Fruit fly (Drosophila melanogaster) whole organism, pupa: ENCODE data around the gene mbm.

Source experiments
- CG10348 ChIP-seq: fragments of 200-800 bp; sonication (Bioruptor generic); IDR thresholded peaks from 2 replicates; pipeline ENCODE4 v1.3.6; 2022; ENCODE audit warnings: missing biosample characterization, missing genetic modification characterization
- CG12605 ChIP-seq: fragments of 200-800 bp; sonication (Bioruptor generic); IDR thresholded peaks from 2 replicates; pipeline ENCODE4 v1.3.6; 2022; ENCODE audit warnings: missing biosample characterization, missing genetic modification characterization
- CG13204 ChIP-seq: fragments of 200-800 bp; sonication (Bioruptor generic); optimal IDR thresholded peaks from 2 replicates; lab custom pipeline; 2018; ENCODE audit warnings: missing biosample characterization, mild to moderate bottlenecking, missing genetic modification characterization, moderate library complexity
- CG14655 ChIP-seq: fragments of 200-800 bp; sonication (Bioruptor generic); optimal IDR thresholded peaks from 3 replicates; lab custom pipeline; 2017; ENCODE audit warnings: mild to moderate bottlenecking, missing biosample characterization, missing genetic modification reagents, missing genetic modification characterization
- CG15710 ChIP-seq: fragments of 200-800 bp; sonication (Bioruptor generic); optimal IDR thresholded peaks from 2 replicates; lab custom pipeline; 2018; ENCODE audit warnings: missing biosample characterization, mild to moderate bottlenecking, missing genetic modification characterization, moderate library complexity
- CG17806 ChIP-seq: fragments of 200-800 bp; sonication (Bioruptor generic); optimal IDR thresholded peaks from 2 replicates; lab custom pipeline; 2018; ENCODE audit warnings: missing biosample characterization, mild to moderate bottlenecking, missing genetic modification characterization, moderate library complexity
- CG32121 ChIP-seq: fragments of 200-800 bp; sonication (Bioruptor generic); IDR thresholded peaks from 2 replicates; pipeline ENCODE4 v1.3.6; 2022; ENCODE audit warnings: missing biosample characterization, missing genetic modification characterization
- CG34367 ChIP-seq: fragments of 200-800 bp; sonication (Bioruptor generic); optimal IDR thresholded peaks from 2 replicates; lab custom pipeline; 2018; ENCODE audit warnings: missing biosample characterization, mild to moderate bottlenecking, missing genetic modification characterization
- CG4496 ChIP-seq: fragments of 200-800 bp; sonication (Bioruptor generic); IDR thresholded peaks from 3 replicates; pipeline ENCODE4 v1.3.6; 2022; ENCODE audit warnings: missing biosample characterization, missing genetic modification characterization
- CG8159 ChIP-seq: fragments of 200-800 bp; sonication (Bioruptor generic); optimal IDR thresholded peaks from 3 replicates; lab custom pipeline; 2018; ENCODE audit warnings: missing biosample characterization, mild to moderate bottlenecking, missing genetic modification characterization, moderate library complexity
- CG8301 ChIP-seq: fragments of 200-800 bp; sonication (Bioruptor generic); optimal IDR thresholded peaks from 2 replicates; lab custom pipeline; 2018; ENCODE audit warnings: missing biosample characterization, mild to moderate bottlenecking, missing genetic modification characterization
- CG9948 ChIP-seq: fragments of 200-800 bp; sonication (Bioruptor generic); optimal IDR thresholded peaks from 2 replicates; lab custom pipeline; 2018; ENCODE audit warnings: missing biosample characterization, mild to moderate bottlenecking, missing genetic modification characterization, moderate library complexity
- D1 ChIP-seq: fragments of 200-800 bp; sonication (Bioruptor generic); optimal IDR thresholded peaks from 2 replicates; lab custom pipeline; 2018; ENCODE audit warnings: missing biosample characterization, mild to moderate bottlenecking, missing genetic modification characterization, moderate library complexity
- EcR ChIP-seq: fragments of 200-800 bp; sonication (Bioruptor generic); optimal IDR thresholded peaks from 3 replicates; lab custom pipeline; 2019; ENCODE audit warnings: missing biosample characterization, missing genetic modification characterization, mild to moderate bottlenecking, moderate library complexity, missing genetic modification reagents
- Ets98B ChIP-seq: fragments of 200-800 bp; sonication (Bioruptor generic); IDR thresholded peaks from 2 replicates; pipeline ENCODE4 v1.3.6; 2022; ENCODE audit warnings: missing biosample characterization, missing genetic modification characterization
- Pif1A ChIP-seq: fragments of 200-800 bp; sonication (Bioruptor generic); optimal IDR thresholded peaks from 3 replicates; lab custom pipeline; 2016; ENCODE audit warnings: missing biosample characterization, missing genetic modification characterization
- Pif1B ChIP-seq: fragments of 200-800 bp; sonication (Bioruptor generic); optimal IDR thresholded peaks from 3 replicates; lab custom pipeline; 2016; ENCODE audit warnings: missing biosample characterization, missing genetic modification characterization
- Snoo ChIP-seq: fragments of 200-800 bp; sonication (Bioruptor generic); optimal IDR thresholded peaks from 3 replicates; lab custom pipeline; 2017; ENCODE audit warnings: missing biosample characterization, mild to moderate bottlenecking, missing genetic modification characterization, inconsistent platforms
- fd96Ca ChIP-seq: fragments of 200-800 bp; sonication (Bioruptor generic); IDR thresholded peaks from 3 replicates; pipeline ENCODE4 v1.3.6; 2022; ENCODE audit warnings: missing biosample characterization, missing genetic modification characterization
- gl ChIP-seq: fragments of 200-800 bp; sonication (Bioruptor generic); optimal IDR thresholded peaks from 2 replicates; lab custom pipeline; 2018; ENCODE audit warnings: missing biosample characterization, mild to moderate bottlenecking, missing genetic modification characterization
- rn ChIP-seq: fragments of 200-800 bp; sonication (Bioruptor generic); IDR thresholded peaks from 2 replicates; pipeline ENCODE4 v1.3.6; 2022; ENCODE audit warnings: missing biosample characterization, missing genetic modification characterization

The mbm gene

DNA sequence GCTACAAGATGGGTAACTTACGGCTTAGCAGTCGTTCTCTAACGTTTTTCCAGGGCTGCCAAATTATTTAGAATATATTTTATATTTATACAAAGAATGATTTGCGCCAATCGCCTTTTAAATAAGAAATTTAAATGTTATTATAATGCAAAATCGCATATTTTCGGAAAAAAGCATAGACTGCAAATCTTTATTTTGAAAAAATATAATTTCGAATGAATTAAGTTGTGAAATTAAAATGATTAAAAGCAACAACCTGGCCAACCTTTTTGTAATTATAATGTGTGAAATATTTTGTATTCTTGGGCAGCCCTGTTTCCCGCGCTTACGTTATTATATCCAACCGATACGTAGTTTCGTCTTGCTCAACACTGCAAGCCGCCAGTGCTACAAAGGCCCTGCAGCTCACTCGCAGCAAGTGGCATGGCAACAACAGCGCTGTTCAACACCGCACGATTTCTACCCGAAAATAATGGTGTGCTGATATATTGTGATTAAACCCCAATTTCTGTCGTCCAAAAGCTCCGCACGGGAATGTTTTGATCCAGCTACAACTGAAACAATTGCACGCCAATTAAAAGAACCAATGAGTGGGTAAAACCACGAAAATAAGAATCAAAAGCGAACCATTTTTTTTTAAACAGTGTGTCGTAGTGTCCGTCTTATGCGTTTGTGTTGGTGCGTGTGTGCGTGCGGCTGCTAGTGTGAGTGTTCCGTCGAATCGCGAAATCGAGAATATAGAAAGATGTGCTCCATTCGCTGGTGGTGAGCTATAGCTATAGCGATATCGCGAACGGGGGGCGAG lies 24.2 kb upstream of the mbm start, which contains the start of gene Pi3K21B:
TSS of gene Pi3K21B (plus strand) at position 401 of the 805 bp plus-strand sequence.
- TF ChIP-seq CG14655 (GFP tag; lab: Kevin White, UChicago) = no peak
- TF ChIP-seq CG8159 = peak; percentile 87
- peak; percentile 67; the same call in 1 of the 2 replicates for TF ChIP-seq CG32121
- no peak for TF ChIP-seq EcR (GFP tag; lab: Kevin White, UChicago)
- peak; percentile 73 for TF ChIP-seq Ets98B (GFP tag; lab: Robert Waterston, UW)
- peak; percentile 71 for TF ChIP-seq CG8301 (tag; lab: Kevin White, UChicago)
- peak; percentile 63 for TF ChIP-seq CG12605 (GFP tag; lab: Robert Waterston, UW)
- TF ChIP-seq CG15710 = peak; percentile 90
- TF ChIP-seq CG34367 (tag; lab: Kevin White, UChicago) = peak; percentile 80
- TF ChIP-seq CG10348 (GFP tag; lab: Robert Waterston, UW) = peak; percentile 79
- TF ChIP-seq rn (GFP tag; lab: Robert Waterston, UW) = peak; percentile 48; the same call in 1 of the 2 replicates
- peak; percentile 85 for TF ChIP-seq CG4496 (GFP tag; lab: Robert Waterston, UW)
- TF ChIP-seq CG17806 (tag; lab: Kevin White, UChicago) = peak; percentile 75
- peak; percentile 83 for TF ChIP-seq Pif1A (GFP tag; lab: Kevin White, UChicago)
- TF ChIP-seq Pif1B (GFP tag; lab: Kevin White, UChicago) = peak; percentile 53
- TF ChIP-seq fd96Ca (GFP tag; lab: Robert Waterston, UW) = peak; percentile 54; the same call in 1 of the 3 replicates
- TF ChIP-seq CG13204 = no peak
- peak; percentile 83 for TF ChIP-seq CG9948 (tag; lab: Kevin White, UChicago)
- TF ChIP-seq gl (tag; lab: Kevin White, UChicago) = no peak
- peak; percentile 89 for TF ChIP-seq Snoo (tag; lab: Kevin White, UChicago)
- TF ChIP-seq D1 (tag; lab: Kevin White, UChicago) = no peak

DNA sequence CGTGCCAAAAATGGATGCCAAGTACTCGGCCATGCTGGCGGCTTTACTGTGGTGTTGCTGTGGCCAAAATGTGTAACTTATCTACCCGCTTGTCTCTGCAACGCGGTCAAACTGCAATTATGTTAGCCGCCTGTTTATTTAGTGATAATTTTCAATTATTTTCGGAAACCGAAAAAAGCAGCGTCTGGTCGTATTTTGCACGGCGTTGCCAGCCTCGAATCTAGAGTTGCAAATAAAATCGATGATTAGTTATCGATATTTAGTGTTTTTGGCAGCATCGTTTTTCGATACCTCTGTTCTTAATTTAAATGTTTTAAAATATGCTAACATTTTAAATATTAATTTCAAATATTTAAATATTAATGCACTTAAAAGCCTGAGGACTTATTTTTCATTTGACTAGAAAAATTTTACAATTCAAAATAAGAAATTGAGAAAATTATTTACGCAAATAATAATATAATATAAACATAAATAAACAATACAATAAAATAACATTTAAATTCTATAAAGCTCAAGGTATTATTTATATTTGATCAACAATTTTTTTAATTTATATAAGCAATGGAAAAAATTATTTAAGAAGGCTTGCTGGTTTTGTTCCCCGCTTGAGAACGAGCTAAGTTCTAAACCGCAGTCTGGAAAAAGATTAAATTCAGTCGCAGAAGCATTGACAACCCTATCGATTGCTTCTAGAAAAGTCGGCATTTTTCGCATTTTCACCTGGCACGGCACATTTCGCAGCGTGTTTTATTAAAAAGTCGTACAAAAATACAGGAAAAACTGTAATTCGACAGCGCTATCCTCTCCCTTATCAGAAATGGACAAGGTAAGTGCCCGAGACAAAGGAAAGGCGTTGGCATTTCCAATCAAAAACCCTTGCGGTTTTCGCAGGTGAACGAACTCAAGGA lies 21.2 kb upstream of the mbm start, which contains the start of the genes U2af38 and Stip1:
TSS of gene U2af38 (minus strand) at position 230 of the 911 bp plus-strand sequence.
TSS of gene Stip1 (plus strand) at position 671 of the 911 bp plus-strand sequence.
- TF ChIP-seq rn (GFP tag; lab: Robert Waterston, UW) = no peak
- TF ChIP-seq CG8159 = no peak
- peak; percentile 99 for TF ChIP-seq EcR (GFP tag; lab: Kevin White, UChicago)
- TF ChIP-seq fd96Ca (GFP tag; lab: Robert Waterston, UW) = no peak
- TF ChIP-seq D1 (tag; lab: Kevin White, UChicago) = no peak

DNA sequence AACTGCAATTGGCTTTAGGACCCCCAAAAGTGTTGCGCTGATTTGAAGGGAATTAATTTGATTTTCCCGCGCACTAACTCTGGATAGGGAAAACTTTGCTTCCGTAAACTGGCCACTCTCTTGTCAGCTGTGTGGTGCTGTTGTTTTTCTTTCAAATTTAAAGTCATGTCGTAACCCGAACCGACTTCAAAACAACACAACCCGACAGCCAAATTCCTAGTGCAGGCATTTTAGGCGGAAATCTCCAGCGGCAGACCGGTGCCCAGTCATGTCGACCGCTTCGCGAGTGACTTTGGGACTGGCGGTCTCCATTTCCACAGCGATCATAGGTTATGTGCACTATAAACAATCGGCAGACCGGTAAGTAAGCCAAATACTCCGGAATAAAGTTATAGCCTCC lies 18.8 kb upstream of the mbm start, which contains the start of gene CG11562:
TSS of gene CG11562 (plus strand) at position 119 of the 400 bp plus-strand sequence.
- TF ChIP-seq rn (GFP tag; lab: Robert Waterston, UW) = no peak
- no peak for TF ChIP-seq CG10348 (GFP tag; lab: Robert Waterston, UW)
- TF ChIP-seq Ets98B (GFP tag; lab: Robert Waterston, UW) = no peak; the same call in 1 of the 2 replicates
- TF ChIP-seq Snoo (tag; lab: Kevin White, UChicago) = no peak
- TF ChIP-seq Pif1A (GFP tag; lab: Kevin White, UChicago) = no peak
- TF ChIP-seq EcR (GFP tag; lab: Kevin White, UChicago) = no peak
- TF ChIP-seq Pif1B (GFP tag; lab: Kevin White, UChicago) = no peak
- TF ChIP-seq CG14655 (GFP tag; lab: Kevin White, UChicago) = no peak
- no peak for TF ChIP-seq CG9948 (tag; lab: Kevin White, UChicago)
- TF ChIP-seq D1 (tag; lab: Kevin White, UChicago) = no peak
- no peak for TF ChIP-seq CG8301 (tag; lab: Kevin White, UChicago)
- no peak for TF ChIP-seq CG15710
- no peak for TF ChIP-seq CG12605 (GFP tag; lab: Robert Waterston, UW)
- TF ChIP-seq CG34367 (tag; lab: Kevin White, UChicago) = no peak
- no peak for TF ChIP-seq fd96Ca (GFP tag; lab: Robert Waterston, UW)
- no peak for TF ChIP-seq gl (tag; lab: Kevin White, UChicago)
- TF ChIP-seq CG17806 (tag; lab: Kevin White, UChicago) = no peak
- no peak for TF ChIP-seq CG13204

dm6 chr2L:291657-292056 lies 18.1 kb upstream of the mbm start, which contains the start of gene CG3625:
CG3625 (minus strand) TSS chr2L:291795.
- TF ChIP-seq CG4496 (GFP tag; lab: Robert Waterston, UW) (0 out of 3 replicates have a peak, but pooled peaks have one; percentile 25), fd96Ca (GFP tag; lab: Robert Waterston, UW) (0 out of 3 replicates have a peak, but pooled peaks have one; percentile 7), CG8159 (no peak)

DNA sequence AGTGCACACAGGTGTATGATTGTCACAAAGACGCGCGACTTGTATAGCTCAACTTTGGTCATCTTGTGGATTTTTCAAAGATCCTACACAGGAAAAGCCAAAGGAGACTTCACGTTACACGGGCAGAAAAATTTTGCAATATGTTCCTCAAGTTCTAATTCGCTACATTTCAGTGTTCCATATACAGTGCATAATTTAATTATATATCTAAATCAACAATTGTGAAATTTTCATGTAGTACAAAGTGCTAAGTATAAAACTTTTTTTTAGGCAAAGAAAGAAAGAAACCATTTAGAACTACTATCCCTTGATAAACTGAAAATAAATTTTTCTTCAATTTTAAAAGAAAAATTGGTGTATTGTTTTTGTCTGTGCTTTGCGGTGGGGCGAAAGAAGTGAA lies 17.4 kb upstream of the mbm start:
- no peak for TF ChIP-seq CG8301 (tag; lab: Kevin White, UChicago)
- TF ChIP-seq CG4496 (GFP tag; lab: Robert Waterston, UW) = no peak
- no peak for TF ChIP-seq CG13204
- no peak for TF ChIP-seq rn (GFP tag; lab: Robert Waterston, UW)
- no peak for TF ChIP-seq CG15710
- no peak for TF ChIP-seq CG34367 (tag; lab: Kevin White, UChicago)
